Fruit fly (Drosophila melanogaster): ENCODE data around the gene RPA1.

DNA sequence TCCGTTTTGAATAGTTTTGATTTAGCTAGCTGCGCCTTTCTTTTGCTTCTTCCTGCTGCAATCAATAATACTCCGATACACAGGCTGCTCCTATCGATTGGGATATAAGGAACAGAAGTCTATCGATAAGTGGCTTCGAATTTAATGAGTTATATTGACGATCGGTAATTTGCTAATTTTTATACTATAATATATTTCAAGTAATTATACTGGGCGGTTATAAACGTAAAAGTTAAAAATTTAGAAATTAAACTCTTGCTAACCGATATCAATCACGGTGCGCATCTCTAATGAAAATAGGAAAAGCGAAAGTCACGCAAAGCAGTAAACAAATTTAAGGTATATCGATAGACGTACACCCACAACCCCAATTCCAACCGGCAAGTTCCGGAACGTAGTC, 20.5 kb downstream of the RPA1 start, which contains the start of the genes CG9636, CG18749 and CG33722:
- TF ChIP-seq psq (optimal IDR thresholded peaks at IDR 0.05), result no peak
- no peak for TF ChIP-seq insv (optimal IDR thresholded peaks at IDR 0.05)
- TF ChIP-seq ttk (optimal IDR thresholded peaks at IDR 0.05), result no peak
- TF ChIP-seq Myc (optimal IDR thresholded peaks at IDR 0.05), result no peak
- no peak for TF ChIP-seq h (optimal IDR thresholded peaks at IDR 0.05)
- no peak for TF ChIP-seq Sin3A (optimal IDR thresholded peaks at IDR 0.05)

Data from Kc167 (cell line).